Worm (Caenorhabditis elegans): ENCODE measurements around the gene cdd-2.
A peak's percentile ranks its signal among the peaks of the same experiment; 100 is the strongest.

Gene cdd-2

ce11 chrIV:7520258-7520657, 27.4 kb downstream of the cdd-2 start:
- TF ChIP-seq cog-1 (tag; optimal IDR thresholded peaks at IDR 0.05), result no peak
- TF ChIP-seq ztf-29 (GFP tag; IDR thresholded peaks at IDR 0.05), result no peak
- no peak for TF ChIP-seq ztf-23 (GFP tag; IDR thresholded peaks at IDR 0.05)
- TF ChIP-seq ref-1 (GFP tag; conservative IDR thresholded peaks at IDR 0.05), result no peak
- no peak for TF ChIP-seq flt-1 (GFP tag; IDR thresholded peaks at IDR 0.05)
- TF ChIP-seq med-1 (GFP tag; optimal IDR thresholded peaks at IDR 0.05; ENCODE audit: insufficient read depth), result no peak
- TF ChIP-seq tab-1 (GFP tag; IDR thresholded peaks at IDR 0.05), result no peak
- no peak for TF ChIP-seq klf-2 (GFP tag; conservative IDR thresholded peaks at IDR 0.05)
- TF ChIP-seq T22C8.4 (GFP tag; IDR thresholded peaks at IDR 0.05), result no peak

ce11 chrIV:7516167-7516566, 31.5 kb downstream of the cdd-2 start, which contains the start of the genes R05G6.9 and R05G6.3:
TSS of gene R05G6.9 (minus strand) at chrIV:7516267.
TSS of gene R05G6.3 (plus strand) at chrIV:7516552.
- TF ChIP-seq T22C8.4 (GFP tag; IDR thresholded peaks at IDR 0.05) (no peak), ztf-23 (GFP tag; IDR thresholded peaks at IDR 0.05) (no peak), cog-1 (tag; optimal IDR thresholded peaks at IDR 0.05) (no peak), ztf-29 (GFP tag; IDR thresholded peaks at IDR 0.05) (no peak), ref-1 (GFP tag; conservative IDR thresholded peaks at IDR 0.05) (no peak), klf-2 (GFP tag; conservative IDR thresholded peaks at IDR 0.05) (no peak)

ce11 chrIV:7512617-7513233, 35.0 kb downstream of the cdd-2 start, which contains the start of the genes plc-4 and R05G6.4:
TSS of gene plc-4 (minus strand) at chrIV:7512667.
TSS of gene R05G6.4 (plus strand) at chrIV:7513233.
- TF ChIP-seq tab-1 (GFP tag; IDR thresholded peaks at IDR 0.05), result no peak
- no peak for TF ChIP-seq T22C8.4 (GFP tag; IDR thresholded peaks at IDR 0.05)
- no peak for TF ChIP-seq cog-1 (tag; optimal IDR thresholded peaks at IDR 0.05)
- TF ChIP-seq ztf-29 (GFP tag; IDR thresholded peaks at IDR 0.05), result no peak
- no peak for TF ChIP-seq klf-2 (GFP tag; conservative IDR thresholded peaks at IDR 0.05)
- TF ChIP-seq ref-1 (GFP tag; conservative IDR thresholded peaks at IDR 0.05), result no peak
- no peak for TF ChIP-seq med-1 (GFP tag; optimal IDR thresholded peaks at IDR 0.05; ENCODE audit: insufficient read depth)
- no peak for TF ChIP-seq flt-1 (GFP tag; IDR thresholded peaks at IDR 0.05)
- TF ChIP-seq ztf-23 (GFP tag; IDR thresholded peaks at IDR 0.05), result no peak

ce11 chrIV:7510829-7511228, 36.9 kb downstream of the cdd-2 start:
- TF ChIP-seq ztf-29 (GFP tag; IDR thresholded peaks at IDR 0.05) (no peak), T22C8.4 (GFP tag; IDR thresholded peaks at IDR 0.05) (no peak), tab-1 (GFP tag; IDR thresholded peaks at IDR 0.05) (no peak), klf-2 (GFP tag; conservative IDR thresholded peaks at IDR 0.05) (no peak), ztf-23 (GFP tag; IDR thresholded peaks at IDR 0.05) (no peak)

DNA sequence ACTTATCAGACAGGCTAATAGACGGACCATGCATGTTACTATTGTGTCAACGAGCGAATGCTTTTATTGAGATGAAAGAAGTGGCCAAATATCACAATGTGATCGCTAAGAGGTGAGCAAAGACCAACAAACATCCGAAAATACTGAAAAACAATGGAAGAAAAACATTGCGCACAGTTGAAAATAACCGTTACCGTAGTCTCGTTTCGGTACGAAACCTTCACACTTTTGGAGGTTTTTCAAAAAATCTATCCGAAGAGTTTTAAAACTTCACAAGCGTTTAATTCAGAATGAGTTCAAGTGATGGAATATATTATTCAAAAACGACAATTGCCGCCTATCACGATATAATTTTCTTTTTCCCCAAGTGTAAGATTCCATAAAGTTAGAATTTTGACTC, 38.8 kb downstream of the cdd-2 start:
- TF ChIP-seq ztf-23 (GFP tag; IDR thresholded peaks at IDR 0.05), result no peak
- no peak for TF ChIP-seq tab-1 (GFP tag; IDR thresholded peaks at IDR 0.05)
- no peak for TF ChIP-seq ref-1 (GFP tag; conservative IDR thresholded peaks at IDR 0.05)
- no peak for TF ChIP-seq flt-1 (GFP tag; IDR thresholded peaks at IDR 0.05)
- TF ChIP-seq klf-2 (GFP tag; conservative IDR thresholded peaks at IDR 0.05), result no peak
- TF ChIP-seq med-1 (GFP tag; optimal IDR thresholded peaks at IDR 0.05; ENCODE audit: insufficient read depth), result no peak
- no peak for TF ChIP-seq ztf-29 (GFP tag; IDR thresholded peaks at IDR 0.05)
- TF ChIP-seq T22C8.4 (GFP tag; IDR thresholded peaks at IDR 0.05), result no peak

- TF ChIP-seq klf-2 (GFP tag; conservative IDR thresholded peaks at IDR 0.05) (no peak), flt-1 (GFP tag; IDR thresholded peaks at IDR 0.05) (0 out of 2 replicates have a peak, but pooled peaks have one; percentile 54)
Observed at ce11 chrIV:7507841-7508509, 39.7 kb downstream of the cdd-2 start, which contains the start of the genes vdac-1 and R05G6.5. TSS of gene vdac-1 (minus strand) at chrIV:7507891. TSS of gene R05G6.5 (plus strand) at chrIV:7508367.

DNA sequence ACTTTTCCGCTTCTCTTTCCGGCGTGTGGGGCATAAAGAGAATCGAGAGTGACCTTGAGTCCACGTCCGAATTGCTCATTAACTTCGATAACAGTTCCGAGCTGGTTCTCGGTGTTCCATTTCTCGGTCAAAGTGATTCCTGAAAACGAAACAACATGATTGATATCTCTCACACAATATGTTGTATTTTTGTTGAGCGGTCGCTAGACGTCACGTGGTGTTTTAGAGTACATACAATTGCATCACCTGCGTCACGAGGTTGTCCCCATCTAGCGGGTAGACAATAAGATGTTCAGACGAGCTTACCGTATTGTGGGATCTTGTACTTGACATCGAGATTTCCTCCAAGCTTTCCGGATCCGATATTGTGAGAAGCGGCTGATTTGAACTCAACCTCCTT, 40.4 kb downstream of the cdd-2 start:
- TF ChIP-seq flt-1 (GFP tag; IDR thresholded peaks at IDR 0.05) (no peak), ztf-29 (GFP tag; IDR thresholded peaks at IDR 0.05) (no peak), T22C8.4 (GFP tag; IDR thresholded peaks at IDR 0.05) (no peak), tab-1 (GFP tag; IDR thresholded peaks at IDR 0.05) (no peak), ref-1 (GFP tag; conservative IDR thresholded peaks at IDR 0.05) (no peak), med-1 (GFP tag; optimal IDR thresholded peaks at IDR 0.05; ENCODE audit: insufficient read depth) (no peak), klf-2 (GFP tag; conservative IDR thresholded peaks at IDR 0.05) (no peak), ztf-23 (GFP tag; IDR thresholded peaks at IDR 0.05) (no peak)

- no peak for TF ChIP-seq klf-2 (GFP tag; conservative IDR thresholded peaks at IDR 0.05)
- no peak for TF ChIP-seq ref-1 (GFP tag; conservative IDR thresholded peaks at IDR 0.05)
- TF ChIP-seq tab-1 (GFP tag; IDR thresholded peaks at IDR 0.05), result no peak
- no peak for TF ChIP-seq T22C8.4 (GFP tag; IDR thresholded peaks at IDR 0.05)
- no peak for TF ChIP-seq ztf-29 (GFP tag; IDR thresholded peaks at IDR 0.05)
- no peak for TF ChIP-seq flt-1 (GFP tag; IDR thresholded peaks at IDR 0.05)
- TF ChIP-seq cog-1 (tag; optimal IDR thresholded peaks at IDR 0.05), result no peak
- no peak for TF ChIP-seq ztf-23 (GFP tag; IDR thresholded peaks at IDR 0.05)
- TF ChIP-seq med-1 (GFP tag; optimal IDR thresholded peaks at IDR 0.05; ENCODE audit: insufficient read depth), result no peak
Observed at ce11 chrIV:7506711-7507110, 41.0 kb downstream of the cdd-2 start.

ce11 chrIV:7505866-7506488, 41.7 kb downstream of the cdd-2 start:
- no peak for TF ChIP-seq klf-2 (GFP tag; conservative IDR thresholded peaks at IDR 0.05)
- no peak for TF ChIP-seq cog-1 (tag; optimal IDR thresholded peaks at IDR 0.05)
- no peak for TF ChIP-seq T22C8.4 (GFP tag; IDR thresholded peaks at IDR 0.05)
- TF ChIP-seq flt-1 (GFP tag; IDR thresholded peaks at IDR 0.05), result no peak
- no peak for TF ChIP-seq ztf-23 (GFP tag; IDR thresholded peaks at IDR 0.05)
- TF ChIP-seq med-1 (GFP tag; optimal IDR thresholded peaks at IDR 0.05; ENCODE audit: insufficient read depth), result no peak
- TF ChIP-seq ztf-29 (GFP tag; IDR thresholded peaks at IDR 0.05), result no peak
- TF ChIP-seq tab-1 (GFP tag; IDR thresholded peaks at IDR 0.05), result no peak
- no peak for TF ChIP-seq ref-1 (GFP tag; conservative IDR thresholded peaks at IDR 0.05)

Measured in whole organism, midembryonic.